Fruit fly (Drosophila melanogaster): ENCODE results near the gene et.

The et gene

dm6 chrX:19675662-19676061 is at the start of gene et:
Gene et, minus strand, starts transcription at chrX:19675891.
- TF ChIP-seq Pif1B (GFP tag; optimal IDR thresholded peaks at IDR 0.05) (no peak), CG9948 (tag; optimal IDR thresholded peaks at IDR 0.05) (no peak), D1 (tag; optimal IDR thresholded peaks at IDR 0.05) (no peak), Snoo (tag; optimal IDR thresholded peaks at IDR 0.05) (no peak), Pif1A (GFP tag; optimal IDR thresholded peaks at IDR 0.05) (no peak), Ets98B (GFP tag; IDR thresholded peaks at IDR 0.05) (no peak), CG4496 (GFP tag; IDR thresholded peaks at IDR 0.05) (no peak), CG8159 (tag; optimal IDR thresholded peaks at IDR 0.05) (no peak), CG10348 (GFP tag; IDR thresholded peaks at IDR 0.05) (no peak), CG8301 (tag; optimal IDR thresholded peaks at IDR 0.05) (no peak), CG14655 (GFP tag; optimal IDR thresholded peaks at IDR 0.05) (no peak), CG32121 (GFP tag; IDR thresholded peaks at IDR 0.05) (no peak), fd96Ca (GFP tag; IDR thresholded peaks at IDR 0.05) (no peak)

dm6 chrX:19717988-19718973 is 42.6 kb upstream of the et start, which contains the start of gene CG12531:
Gene CG12531, plus strand, starts transcription at chrX:19718923.
- no peak for TF ChIP-seq fd96Ca (GFP tag; IDR thresholded peaks at IDR 0.05)
- 0 out of 2 replicates have a peak, but pooled peaks have one; percentile 27 for TF ChIP-seq CG12605 (GFP tag; IDR thresholded peaks at IDR 0.05)

dm6 chrX:19717041-19717440 is 41.4 kb upstream of the et start:
- TF ChIP-seq CG9948 (tag; optimal IDR thresholded peaks at IDR 0.05), result no peak
- TF ChIP-seq CG13204 (GFP tag; optimal IDR thresholded peaks at IDR 0.05), result no peak
- TF ChIP-seq Snoo (tag; optimal IDR thresholded peaks at IDR 0.05), result no peak
- TF ChIP-seq D1 (tag; optimal IDR thresholded peaks at IDR 0.05), result no peak
- TF ChIP-seq rn (GFP tag; IDR thresholded peaks at IDR 0.05), result no peak
- no peak for TF ChIP-seq Pif1B (GFP tag; optimal IDR thresholded peaks at IDR 0.05)
- TF ChIP-seq CG8159 (tag; optimal IDR thresholded peaks at IDR 0.05), result no peak
- no peak for TF ChIP-seq CG10348 (GFP tag; IDR thresholded peaks at IDR 0.05)
- no peak for TF ChIP-seq CG34367 (tag; optimal IDR thresholded peaks at IDR 0.05)
- TF ChIP-seq gl (tag; optimal IDR thresholded peaks at IDR 0.05), result no peak
- no peak for TF ChIP-seq Ets98B (GFP tag; IDR thresholded peaks at IDR 0.05)
- no peak for TF ChIP-seq CG32121 (GFP tag; IDR thresholded peaks at IDR 0.05)
- TF ChIP-seq CG17806 (tag; optimal IDR thresholded peaks at IDR 0.05), result no peak
- TF ChIP-seq CG12605 (GFP tag; IDR thresholded peaks at IDR 0.05), result no peak
- no peak for TF ChIP-seq CG15710 (tag; optimal IDR thresholded peaks at IDR 0.05)
- no peak for TF ChIP-seq CG4496 (GFP tag; IDR thresholded peaks at IDR 0.05)

- no peak for TF ChIP-seq CG8301 (tag; optimal IDR thresholded peaks at IDR 0.05)
Measured at dm6 chrX:19716325-19716917, 40.7 kb upstream of the et start.

dm6 chrX:19714816-19715215 is 39.1 kb upstream of the et start:
- TF ChIP-seq D1 (tag; optimal IDR thresholded peaks at IDR 0.05) (no peak), Snoo (tag; optimal IDR thresholded peaks at IDR 0.05) (no peak), CG32121 (GFP tag; IDR thresholded peaks at IDR 0.05) (no peak), EcR (GFP tag; optimal IDR thresholded peaks at IDR 0.05) (no peak), Pif1B (GFP tag; optimal IDR thresholded peaks at IDR 0.05) (no peak), Ets98B (GFP tag; IDR thresholded peaks at IDR 0.05) (no peak), CG13204 (GFP tag; optimal IDR thresholded peaks at IDR 0.05) (no peak), Pif1A (GFP tag; optimal IDR thresholded peaks at IDR 0.05) (no peak), CG34367 (tag; optimal IDR thresholded peaks at IDR 0.05) (no peak), rn (GFP tag; IDR thresholded peaks at IDR 0.05) (no peak), CG15710 (tag; optimal IDR thresholded peaks at IDR 0.05) (no peak), CG8159 (tag; optimal IDR thresholded peaks at IDR 0.05) (no peak), CG8301 (tag; optimal IDR thresholded peaks at IDR 0.05) (no peak)

- TF ChIP-seq CG8301 (tag; optimal IDR thresholded peaks at IDR 0.05) (no peak), Snoo (tag; optimal IDR thresholded peaks at IDR 0.05) (no peak), CG34367 (tag; optimal IDR thresholded peaks at IDR 0.05) (no peak), gl (tag; optimal IDR thresholded peaks at IDR 0.05) (no peak), CG32121 (GFP tag; IDR thresholded peaks at IDR 0.05) (peak; percentile 47; the same call in 1 of the 2 replicates), Pif1A (GFP tag; optimal IDR thresholded peaks at IDR 0.05) (no peak), CG13204 (GFP tag; optimal IDR thresholded peaks at IDR 0.05) (peak; percentile 15)
Measured at dm6 chrX:19712898-19713627, 37.4 kb upstream of the et start, which contains the start of gene meso18E. Gene meso18E, minus strand, starts transcription at chrX:19713045.

Measured in whole organism, pupa.